Fruit fly (Drosophila melanogaster): ENCODE data around the gene CG45065.
A peak's percentile ranks its signal among the peaks of the same experiment; 100 is the strongest.

Gene CG45065

dm6 chrX:14897592-14897991 is 15.2 kb upstream of the CG45065 start:
- TF ChIP-seq CTCF (optimal IDR thresholded peaks at IDR 0.05), result no peak

- TF ChIP-seq CG8478 (optimal IDR thresholded peaks at IDR 0.05) (no peak), CTCF (optimal IDR thresholded peaks at IDR 0.05) (no peak)
Observed at dm6 chrX:14896791-14897190, 14.4 kb upstream of the CG45065 start, which contains the start of gene CG9514. CG9514 (minus strand) TSS chrX:14896891.

- TF ChIP-seq CTCF (optimal IDR thresholded peaks at IDR 0.05) (no peak), CG8478 (optimal IDR thresholded peaks at IDR 0.05) (no peak)
Observed at dm6 chrX:14896310-14896709, 13.9 kb upstream of the CG45065 start.

dm6 chrX:14893872-14894271 is 11.5 kb upstream of the CG45065 start:
- no peak for TF ChIP-seq CTCF (optimal IDR thresholded peaks at IDR 0.05)
- TF ChIP-seq CG8478 (optimal IDR thresholded peaks at IDR 0.05), result no peak

- TF ChIP-seq CTCF (optimal IDR thresholded peaks at IDR 0.05), result no peak
- TF ChIP-seq CG8478 (optimal IDR thresholded peaks at IDR 0.05), result no peak
Observed at dm6 chrX:14892303-14892702, 9.9 kb upstream of the CG45065 start.

dm6 chrX:14885554-14885953 is 3.2 kb upstream of the CG45065 start:
- no peak for TF ChIP-seq CTCF (optimal IDR thresholded peaks at IDR 0.05)
- TF ChIP-seq CG8478 (optimal IDR thresholded peaks at IDR 0.05), result no peak

- no peak for TF ChIP-seq CG8478 (optimal IDR thresholded peaks at IDR 0.05)
- TF ChIP-seq CTCF (optimal IDR thresholded peaks at IDR 0.05), result no peak
Observed at dm6 chrX:14883993-14884392, 1.6 kb upstream of the CG45065 start.

dm6 chrX:14878917-14879316 is 3.5 kb downstream of the CG45065 start:
- TF ChIP-seq CG8478 (optimal IDR thresholded peaks at IDR 0.05) (no peak), CTCF (optimal IDR thresholded peaks at IDR 0.05) (peak; percentile 61 to 71)

- TF ChIP-seq CG8478 (optimal IDR thresholded peaks at IDR 0.05) (no peak), CTCF (optimal IDR thresholded peaks at IDR 0.05) (no peak)
Observed at dm6 chrX:14871028-14871427, 11.4 kb downstream of the CG45065 start, which contains the start of gene CG9518. CG9518 (minus strand) TSS chrX:14871181.

- TF ChIP-seq CTCF (optimal IDR thresholded peaks at IDR 0.05) (no peak), CG8478 (optimal IDR thresholded peaks at IDR 0.05) (no peak)
Observed at dm6 chrX:14868414-14868813, 14.0 kb downstream of the CG45065 start.

dm6 chrX:14866911-14867310 is 15.5 kb downstream of the CG45065 start:
- TF ChIP-seq CTCF (optimal IDR thresholded peaks at IDR 0.05) (no peak), CG8478 (optimal IDR thresholded peaks at IDR 0.05) (no peak)

dm6 chrX:14862494-14862893 is 19.9 kb downstream of the CG45065 start:
- TF ChIP-seq CTCF (optimal IDR thresholded peaks at IDR 0.05) (no peak), CG8478 (optimal IDR thresholded peaks at IDR 0.05) (no peak)

- TF ChIP-seq CG8478 (optimal IDR thresholded peaks at IDR 0.05) (no peak), CTCF (optimal IDR thresholded peaks at IDR 0.05) (no peak)
Observed at dm6 chrX:14858951-14859350, 23.4 kb downstream of the CG45065 start, which contains the start of gene CG46399. CG46399 (plus strand) TSS chrX:14859251.

dm6 chrX:14857883-14858282 is 24.5 kb downstream of the CG45065 start:
- TF ChIP-seq CTCF (optimal IDR thresholded peaks at IDR 0.05) (no peak), CG8478 (optimal IDR thresholded peaks at IDR 0.05) (no peak)

- no peak for TF ChIP-seq CG8478 (optimal IDR thresholded peaks at IDR 0.05)
- TF ChIP-seq CTCF (optimal IDR thresholded peaks at IDR 0.05), result no peak
Observed at dm6 chrX:14856261-14856660, 26.1 kb downstream of the CG45065 start, which contains the start of gene CG9519. CG9519 (minus strand) TSS chrX:14856361.

dm6 chrX:14853153-14853672 is 29.2 kb downstream of the CG45065 start, which contains the start of gene CG9521:
CG9521 (minus strand) TSS chrX:14853269.
- TF ChIP-seq CTCF (optimal IDR thresholded peaks at IDR 0.05) (no peak), CG8478 (optimal IDR thresholded peaks at IDR 0.05) (no peak)

dm6 chrX:14850069-14850468 is 32.3 kb downstream of the CG45065 start:
- no peak for TF ChIP-seq CTCF (optimal IDR thresholded peaks at IDR 0.05)
- no peak for TF ChIP-seq CG8478 (optimal IDR thresholded peaks at IDR 0.05)

Data from S2 (cell line).